Fruit fly (Drosophila melanogaster) whole organism, embryonic: Measurements from ENCODE around the gene CG16753.

ENCODE experiments used
- gcm2 ChIP-seq: fragments of 200-800 bp; sonication (Bioruptor generic); optimal IDR thresholded peaks from 2 replicates; lab custom pipeline; 2016; ENCODE audit warnings: missing biosample characterization, missing genetic modification characterization
- onecut ChIP-seq: fragments of 200-800 bp; sonication (Bioruptor generic); IDR thresholded peaks from 2 replicates; pipeline ENCODE4 v1.3.6; 2022; ENCODE audit warnings: missing biosample characterization, missing genetic modification characterization

dm6 chr3L:3035769-3036583 lies 18.9 kb upstream of the CG16753 start:
- peak; percentile 75 for TF ChIP-seq onecut (GFP tag; lab: Robert Waterston, UW)
- TF ChIP-seq gcm2 (GFP tag; lab: Kevin White, UChicago) = no peak
